Worm (Caenorhabditis elegans) whole organism, midembryonic: ENCODE measurements around the gene yif-1.

Experiments used
- flt-1 ChIP-seq: fragments of 200-800 bp; sonication (Bioruptor generic); IDR thresholded peaks from 2 replicates; pipeline ENCODE4 v1.3.6; 2022; ENCODE audit warnings: missing genetic modification characterization, missing compliant biosample characterization
- klf-2 ChIP-seq: fragments of 200-800 bp; sonication (Bioruptor generic); conservative IDR thresholded peaks from 2 replicates; pipeline ENCODE4 v1.3.6; 2022; ENCODE audit warnings: missing genetic modification reagents, missing genetic modification characterization, missing compliant biosample characterization
- med-1 ChIP-seq: sonication (generic microtip); optimal IDR thresholded peaks from 2 replicates; lab custom pipeline; 2017; ENCODE audit warnings: missing genetic modification characterization, mild to moderate bottlenecking, missing compliant biosample characterization, antibody characterized with exemption, missing genetic modification reagents; ENCODE audit not compliant: insufficient read depth
- ref-1 ChIP-seq: fragments of 200-800 bp; sonication (Bioruptor generic); conservative IDR thresholded peaks from 2 replicates; pipeline ENCODE4 v1.3.6; 2022; ENCODE audit warnings: missing genetic modification reagents, missing genetic modification characterization, missing compliant biosample characterization
- tab-1 ChIP-seq: fragments of 200-800 bp; sonication (Bioruptor generic); IDR thresholded peaks from 2 replicates; pipeline ENCODE4 v1.3.6; 2022; ENCODE audit warnings: missing genetic modification characterization, missing compliant biosample characterization
- ztf-23 ChIP-seq: fragments of 200-800 bp; sonication (Bioruptor generic); IDR thresholded peaks from 2 replicates; pipeline ENCODE4 v1.3.6; 2022; ENCODE audit warnings: missing genetic modification reagents, missing genetic modification characterization, missing compliant biosample characterization
- ztf-29 ChIP-seq: fragments of 200-800 bp; sonication (Bioruptor generic); IDR thresholded peaks from 2 replicates; pipeline ENCODE4 v1.3.6; 2022; ENCODE audit warnings: missing genetic modification reagents, missing genetic modification characterization, missing compliant biosample characterization

DNA sequence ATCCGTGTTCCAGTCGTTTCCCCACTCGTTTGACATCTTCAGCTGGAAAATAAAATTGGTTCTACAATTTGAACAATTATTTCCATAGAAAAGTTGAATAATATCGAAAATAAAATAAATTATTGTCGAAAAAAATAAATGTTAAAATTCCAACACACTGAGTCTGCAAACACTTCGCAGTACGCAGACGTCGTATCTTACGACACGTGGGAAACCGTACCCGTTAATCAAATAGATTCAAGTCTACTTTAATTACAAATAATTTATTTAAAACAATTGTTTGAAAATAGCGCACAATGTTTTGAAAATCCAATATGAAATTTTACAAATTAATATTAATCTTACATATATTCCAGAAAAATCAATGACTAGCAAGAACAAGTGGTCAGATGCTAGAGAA, at the start of gene yif-1:
- TF ChIP-seq med-1 (GFP tag; lab: Kevin White, UChicago) = no peak
- no peak for TF ChIP-seq tab-1 (GFP tag; lab: Robert Waterston, UW)
- no peak for TF ChIP-seq flt-1 (GFP tag; lab: Robert Waterston, UW)
- no peak for TF ChIP-seq ztf-29 (GFP tag; lab: Robert Waterston, UW)
- TF ChIP-seq klf-2 (GFP tag; lab: Robert Waterston, UW) = no peak
- TF ChIP-seq ref-1 = no peak
- TF ChIP-seq ztf-23 = no peak
